Fruit fly (Drosophila melanogaster) Kc167 (cell line): ENCODE data around the gene CG15172.

Experiments
- insv ChIP-seq: fragments of >200 bp; optimal IDR thresholded peaks from 3 replicates; lab custom pipeline; 2018; ENCODE audit warnings: missing external identifiers
- psq ChIP-seq: fragments of >200 bp; optimal IDR thresholded peaks from 2 replicates; lab custom pipeline; 2017; ENCODE audit warnings: missing external identifiers
- ttk ChIP-seq: sonication (Bioruptor generic); optimal IDR thresholded peaks from 2 replicates; lab custom pipeline; 2017; ENCODE audit warnings: missing external identifiers

dm6 chr2L:19064706-19065105, 42.5 kb downstream of the CG15172 start, which contains the start of gene CG17343:
- TF ChIP-seq psq (lab: Kevin White, UChicago): no peak
- no peak for TF ChIP-seq ttk (lab: Kevin White, UChicago)
- no peak for TF ChIP-seq insv (lab: Kevin White, UChicago)
